Fruit fly (Drosophila melanogaster): ENCODE results near the gene CG8927.
A peak's percentile ranks its signal among the peaks of the same experiment; 100 is the strongest.

CG8927 gene

DNA sequence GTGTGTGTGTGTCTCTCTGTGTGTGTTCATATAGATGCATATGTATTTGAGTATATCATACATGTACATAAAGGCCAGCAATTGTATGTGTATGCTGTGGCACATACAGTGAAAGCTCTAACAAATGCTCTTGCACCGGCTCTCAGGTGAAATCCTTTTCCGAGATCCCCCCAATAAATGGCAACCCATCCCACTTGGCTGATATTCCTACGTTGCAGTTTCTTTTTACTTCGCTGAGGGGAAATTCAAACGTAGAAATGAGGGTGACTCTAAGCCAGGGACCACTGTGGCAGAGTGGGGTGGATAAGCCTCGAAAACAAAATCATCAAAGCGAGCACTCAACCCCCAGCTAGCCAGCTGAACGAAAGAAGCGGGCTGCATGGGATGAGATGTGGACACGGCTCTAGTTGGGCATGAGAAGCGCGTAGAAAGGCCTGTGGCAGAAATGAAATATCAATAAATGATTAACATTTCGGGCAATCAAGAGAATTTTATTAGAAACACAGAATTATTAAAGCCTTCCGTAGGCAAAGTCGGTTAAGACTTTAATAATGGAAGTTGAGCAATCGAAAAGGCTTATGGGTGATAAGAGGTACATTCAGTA lies 41.6 kb downstream of the CG8927 start (continued):
- TF ChIP-seq CG3847 (GFP tag; IDR thresholded peaks at IDR 0.05) = peak; percentile 99
- peak; percentile 96 for TF ChIP-seq sug (tag; optimal IDR thresholded peaks at IDR 0.05)
- TF ChIP-seq Stat92E (GFP tag; optimal IDR thresholded peaks at IDR 0.05) = peak in 1 of 3 experiments; percentile 96
- peak; percentile 100 for TF ChIP-seq ttk (GFP tag; IDR thresholded peaks at IDR 0.05)
- TF ChIP-seq CG1602 (GFP tag; optimal IDR thresholded peaks at IDR 0.05) = peak; percentile 99
- TF ChIP-seq prd (optimal IDR thresholded peaks at IDR 0.05) = no peak
- peak; percentile 100 for TF ChIP-seq prd (GFP tag; IDR thresholded peaks at IDR 0.05)
- peak; percentile 100 for TF ChIP-seq CG8944 (GFP tag; optimal IDR thresholded peaks at IDR 0.05)
- TF ChIP-seq ERR (GFP tag; optimal IDR thresholded peaks at IDR 0.05) = peak; percentile 99
- TF ChIP-seq tgo (GFP tag; IDR thresholded peaks at IDR 0.05) = peak; percentile 100
- peak; percentile 99 for TF ChIP-seq run (tag; optimal IDR thresholded peaks at IDR 0.05)
- TF ChIP-seq CG43689 (GFP tag; IDR thresholded peaks at IDR 0.05) = peak; percentile 99
- peak; percentile 99 for TF ChIP-seq Max (GFP tag; optimal IDR thresholded peaks at IDR 0.05)
- TF ChIP-seq CG17328 (GFP tag; IDR thresholded peaks at IDR 0.05) = peak; percentile 100
- TF ChIP-seq cato (GFP tag; optimal IDR thresholded peaks at IDR 0.05; ENCODE audit: borderline replicate concordance) = peak; percentile 98
- TF ChIP-seq Dad (GFP tag; optimal IDR thresholded peaks at IDR 0.05) = peak; percentile 100
- peak; percentile 98 for TF ChIP-seq CG12155 (GFP tag; optimal IDR thresholded peaks at IDR 0.05)
- TF ChIP-seq CG11695 (GFP tag; IDR thresholded peaks at IDR 0.05) = peak; percentile 99
- TF ChIP-seq CG2116 (GFP tag; optimal IDR thresholded peaks at IDR 0.05) = peak; percentile 85
- peak in 1 of 2 experiments; percentile 17 for TF ChIP-seq Trl (optimal IDR thresholded peaks at IDR 0.05)
- TF ChIP-seq Trl (GFP tag; optimal IDR thresholded peaks at IDR 0.05) = peak; percentile 100
- TF ChIP-seq Neu2 (GFP tag; optimal IDR thresholded peaks at IDR 0.05; ENCODE audit: borderline replicate concordance) = peak; percentile 96
- peak; percentile 83 for TF ChIP-seq Dip2 (GFP tag; IDR thresholded peaks at IDR 0.05)
- peak; percentile 100 for TF ChIP-seq CG11456 (GFP tag; IDR thresholded peaks at IDR 0.05)
- peak; percentile 99 for TF ChIP-seq MBD-R2 (GFP tag; IDR thresholded peaks at IDR 0.05)
- peak; percentile 100 for TF ChIP-seq CG2199 (GFP tag; IDR thresholded peaks at IDR 0.05)
- peak; percentile 99 for TF ChIP-seq CG1233 (GFP tag; optimal IDR thresholded peaks at IDR 0.05)
- TF ChIP-seq CG12744 (GFP tag; optimal IDR thresholded peaks at IDR 0.05) = peak; percentile 98
- peak; percentile 98 for TF ChIP-seq cwo (GFP tag; optimal IDR thresholded peaks at IDR 0.05)
- peak; percentile 99 for TF ChIP-seq CG4820 (GFP tag; optimal IDR thresholded peaks at IDR 0.05)
- peak; percentile 97 for TF ChIP-seq CG6854 (GFP tag; optimal IDR thresholded peaks at IDR 0.05)
- peak; percentile 99 for TF ChIP-seq CG3065 (GFP tag; optimal IDR thresholded peaks at IDR 0.05)
- TF ChIP-seq schlank (tag; optimal IDR thresholded peaks at IDR 0.05) = peak; percentile 98
- peak; percentile 97 for TF ChIP-seq phol (tag; optimal IDR thresholded peaks at IDR 0.05)
- peak; percentile 36; the same call in 1 of the 2 replicates for TF ChIP-seq CG42726 (GFP tag; IDR thresholded peaks at IDR 0.05; ENCODE audit: partially characterized antibody)
- TF ChIP-seq ro (GFP tag; IDR thresholded peaks at IDR 0.05) = peak; percentile 100
- peak; percentile 99 for TF ChIP-seq CHES-1-like (GFP tag; optimal IDR thresholded peaks at IDR 0.05)
- TF ChIP-seq bab2 (GFP tag; optimal IDR thresholded peaks at IDR 0.05) = peak; percentile 99
- TF ChIP-seq rib (GFP tag; IDR thresholded peaks at IDR 0.05) = peak; percentile 98
- peak; percentile 100 for TF ChIP-seq CG5953 (GFP tag; IDR thresholded peaks at IDR 0.05)
- TF ChIP-seq fd102C (GFP tag; optimal IDR thresholded peaks at IDR 0.05) = peak; percentile 85
- peak; percentile 99 for TF ChIP-seq CG4404 (GFP tag; IDR thresholded peaks at IDR 0.05)
- TF ChIP-seq CG15011 (GFP tag; optimal IDR thresholded peaks at IDR 0.05) = peak; percentile 98
- peak; percentile 95 for TF ChIP-seq CG31365 (tag; optimal IDR thresholded peaks at IDR 0.05)
- peak; percentile 99 for TF ChIP-seq Mes4 (GFP tag; optimal IDR thresholded peaks at IDR 0.05)
- TF ChIP-seq CG10274 (GFP tag; optimal IDR thresholded peaks at IDR 0.05) = peak; percentile 95
- no peak for TF ChIP-seq fru (optimal IDR thresholded peaks at IDR 0.05)
- TF ChIP-seq CG6272 (GFP tag; IDR thresholded peaks at IDR 0.05) = peak; percentile 100
- TF ChIP-seq CG1024 (GFP tag; IDR thresholded peaks at IDR 0.05) = peak; percentile 98
- TF ChIP-seq sc (optimal IDR thresholded peaks at IDR 0.05) = no peak
- TF ChIP-seq sc (GFP tag; optimal IDR thresholded peaks at IDR 0.05) = peak; percentile 98
- TF ChIP-seq Adf1 (GFP tag; IDR thresholded peaks at IDR 0.05) = peak; percentile 93
